Worm (Caenorhabditis elegans) whole organism, early embryonic: ENCODE results near the gene Y51A2A.6.

ENCODE experiments used
- B0310.2 ChIP-seq: sonication (generic microtip); optimal IDR thresholded peaks from 2 replicates; lab custom pipeline; 2016; ENCODE audit warnings: mild to moderate bottlenecking, missing genetic modification characterization, missing compliant biosample characterization
- F13C5.2 ChIP-seq: sonication (generic microtip); optimal IDR thresholded peaks from 2 replicates; lab custom pipeline; 2017; ENCODE audit warnings: mild to moderate bottlenecking, missing genetic modification characterization, inconsistent platforms, missing compliant biosample characterization
- aly-1 ChIP-seq: sonication (generic microtip); optimal IDR thresholded peaks from 2 replicates; lab custom pipeline; 2016; ENCODE audit warnings: missing genetic modification characterization, missing compliant biosample characterization
- ama-1 ChIP-seq: fragments of 150-350 bp; optimal IDR thresholded peaks from 2 replicates; lab custom pipeline; 2014
- ceh-13 ChIP-seq: fragments of 200-800 bp; sonication (Bioruptor generic); optimal IDR thresholded peaks from 2 replicates; lab custom pipeline; 2018; ENCODE audit warnings: mild to moderate bottlenecking, missing genetic modification characterization, missing compliant biosample characterization
- ceh-36 ChIP-seq: sonication (generic microtip); optimal IDR thresholded peaks from 2 replicates; lab custom pipeline; 2016; ENCODE audit warnings: missing genetic modification characterization, inconsistent platforms, missing compliant biosample characterization
- ets-7 ChIP-seq: sonication (generic microtip); optimal IDR thresholded peaks from 2 replicates; lab custom pipeline; 2016; ENCODE audit warnings: missing genotype, missing genetic modification characterization, missing compliant biosample characterization
- flt-1 ChIP-seq: fragments of 200-800 bp; sonication (Bioruptor generic); IDR thresholded peaks from 2 replicates; pipeline ENCODE4 v1.3.6; 2022; ENCODE audit warnings: missing genetic modification characterization, missing compliant biosample characterization
- hmbx-1 ChIP-seq: sonication (generic microtip); optimal IDR thresholded peaks from 2 replicates; lab custom pipeline; 2016; ENCODE audit warnings: mild to moderate bottlenecking, missing genetic modification characterization, missing compliant biosample characterization
- hmg-4 ChIP-seq: fragments of 200-800 bp; sonication (Bioruptor generic); optimal IDR thresholded peaks from 2 replicates; lab custom pipeline; 2018; ENCODE audit warnings: mild to moderate bottlenecking, missing genetic modification characterization, missing compliant biosample characterization
- hnd-1 ChIP-seq: sonication (generic microtip); optimal IDR thresholded peaks from 2 replicates; lab custom pipeline; 2016; ENCODE audit warnings: missing genetic modification characterization, missing compliant biosample characterization
- pes-1 ChIP-seq: fragments of 200-800 bp; sonication (Bioruptor generic); IDR thresholded peaks from 2 replicates; pipeline ENCODE4 v1.3.6; 2022; ENCODE audit warnings: missing genetic modification reagents, missing genetic modification characterization, missing compliant biosample characterization
- scrt-1 ChIP-seq: fragments of 200-800 bp; sonication (Bioruptor generic); IDR thresholded peaks from 2 replicates; pipeline ENCODE4 v1.3.6; 2022; ENCODE audit warnings: missing genetic modification characterization, missing compliant biosample characterization
- sea-1 ChIP-seq: fragments of 200-800 bp; sonication (Bioruptor generic); conservative IDR thresholded peaks from 2 replicates; pipeline ENCODE4 v1.3.6; 2022; ENCODE audit warnings: missing genetic modification characterization, missing compliant biosample characterization
- tbx-11 ChIP-seq: fragments of 200-800 bp; sonication (Bioruptor generic); IDR thresholded peaks from 2 replicates; pipeline ENCODE4 v1.3.6; 2022; ENCODE audit warnings: missing genetic modification characterization, missing compliant biosample characterization
- tbx-37 ChIP-seq: fragments of 200-800 bp; sonication (Bioruptor generic); conservative IDR thresholded peaks from 2 replicates; pipeline ENCODE4 v1.3.6; 2022; ENCODE audit warnings: missing genetic modification reagents, missing genetic modification characterization, missing compliant biosample characterization
- tra-4 ChIP-seq: sonication (generic microtip); optimal IDR thresholded peaks from 2 replicates; lab custom pipeline; 2017; ENCODE audit warnings: missing genetic modification characterization, missing compliant biosample characterization

Gene Y51A2A.6

ce11 chrV:18350046-18350445 is 47.5 kb downstream of the Y51A2A.6 start, which contains the start of gene C08E8.3:
C08E8.3 (plus strand) TSS chrV:18350129.
- TF ChIP-seq sea-1 (GFP tag; lab: Robert Waterston, UW) (no peak), hmbx-1 (tag; lab: Kevin White, UChicago) (no peak), flt-1 (GFP tag; lab: Robert Waterston, UW) (no peak), B0310.2 (no peak), ets-7 (tag; lab: Kevin White, UChicago) (no peak), hmg-4 (GFP tag; lab: Kevin White, UChicago) (no peak), ceh-36 (tag; lab: Kevin White, UChicago) (no peak), tbx-37 (GFP tag; lab: Robert Waterston, UW) (no peak), ama-1 (lab: Kevin White, UChicago) (no peak), tra-4 (tag; lab: Kevin White, UChicago) (no peak), pes-1 (GFP tag; lab: Robert Waterston, UW) (no peak), hnd-1 (tag; lab: Kevin White, UChicago) (no peak), tbx-11 (no peak), ceh-13 (no peak), scrt-1 (GFP tag; lab: Robert Waterston, UW) (no peak), aly-1 (tag; lab: Kevin White, UChicago) (no peak), F13C5.2 (no peak)

DNA sequence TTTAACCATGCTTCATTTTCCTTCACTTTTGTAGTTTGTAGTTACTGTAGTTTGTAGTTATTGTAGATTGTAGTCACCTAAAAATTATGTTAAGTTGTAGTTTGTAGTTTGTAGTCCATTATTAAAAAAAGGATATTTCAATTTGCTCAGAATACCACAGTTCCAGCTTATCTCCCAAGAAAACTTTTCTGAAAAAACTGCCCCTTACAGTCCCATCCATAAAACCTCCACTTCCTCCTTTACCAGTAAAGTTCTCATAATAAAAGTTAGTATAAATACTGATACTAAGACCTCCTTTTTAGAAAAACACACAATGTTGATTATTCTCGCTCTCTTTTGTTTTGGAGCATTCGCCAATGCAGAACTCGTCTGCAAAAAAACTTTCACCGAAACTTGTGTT is 48.2 kb downstream of the Y51A2A.6 start, which contains the start of gene C08E8.11:
Gene C08E8.11 (plus strand): TSS at position 301 of the 400 bp plus-strand sequence.
- TF ChIP-seq tbx-37 (GFP tag; lab: Robert Waterston, UW) (no peak), tra-4 (tag; lab: Kevin White, UChicago) (no peak), ets-7 (tag; lab: Kevin White, UChicago) (no peak), ceh-36 (tag; lab: Kevin White, UChicago) (no peak), F13C5.2 (no peak), tbx-11 (no peak), scrt-1 (GFP tag; lab: Robert Waterston, UW) (no peak), hmbx-1 (tag; lab: Kevin White, UChicago) (no peak), hmg-4 (GFP tag; lab: Kevin White, UChicago) (no peak), ama-1 (lab: Kevin White, UChicago) (no peak), hnd-1 (tag; lab: Kevin White, UChicago) (no peak), ceh-13 (no peak), aly-1 (tag; lab: Kevin White, UChicago) (no peak), pes-1 (GFP tag; lab: Robert Waterston, UW) (no peak), sea-1 (GFP tag; lab: Robert Waterston, UW) (no peak), B0310.2 (no peak), flt-1 (GFP tag; lab: Robert Waterston, UW) (no peak)
